Worm (Caenorhabditis elegans) whole organism, late embryonic: Measurements from ENCODE around the gene T23B7.3.

Experiments used
- F13H6.1 ChIP-seq: sonication (generic microtip); optimal IDR thresholded peaks from 2 replicates; lab custom pipeline; 2016; ENCODE audit warnings: missing genetic modification characterization, missing compliant biosample characterization
- Y22D7AL.16 ChIP-seq: sonication (generic microtip); optimal IDR thresholded peaks from 2 replicates; lab custom pipeline; 2016; ENCODE audit warnings: missing genetic modification characterization, missing compliant biosample characterization
- ama-1 ChIP-seq: fragments of 150-350 bp; optimal IDR thresholded peaks from 2 replicates; lab custom pipeline; 2014
- ceh-22 ChIP-seq: sonication (generic microtip); optimal IDR thresholded peaks from 2 replicates; lab custom pipeline; 2017; ENCODE audit warnings: missing biosample characterization, missing genetic modification characterization
- ceh-24 ChIP-seq: sonication (generic microtip); optimal IDR thresholded peaks from 2 replicates; lab custom pipeline; 2016; ENCODE audit warnings: mild to moderate bottlenecking, missing genetic modification characterization, missing compliant biosample characterization
- ets-4 ChIP-seq: sonication (generic microtip); optimal IDR thresholded peaks from 2 replicates; lab custom pipeline; 2016; ENCODE audit warnings: missing genetic modification characterization, missing compliant biosample characterization
- fkh-10 ChIP-seq: fragments of 150-350 bp; optimal IDR thresholded peaks from 2 replicates; lab custom pipeline; 2014; ENCODE audit warnings: missing biosample characterization, missing genetic modification reagents, missing genetic modification characterization
- hlh-13 ChIP-seq: fragments of 200-800 bp; sonication (Bioruptor generic); optimal IDR thresholded peaks from 2 replicates; lab custom pipeline; 2018; ENCODE audit warnings: mild to moderate bottlenecking, missing genetic modification characterization, missing compliant biosample characterization
- hlh-30 ChIP-seq: sonication (generic microtip); optimal IDR thresholded peaks from 2 replicates; lab custom pipeline; 2017; ENCODE audit warnings: antibody characterized with exemption, missing genetic modification characterization, missing compliant biosample characterization; ENCODE audit not compliant: insufficient read depth
- nfya-1 ChIP-seq: sonication (generic microtip); optimal IDR thresholded peaks from 2 replicates; lab custom pipeline; 2017; ENCODE audit warnings: missing genetic modification characterization, mild to moderate bottlenecking, missing compliant biosample characterization, antibody characterized with exemption, moderate library complexity
- pag-3 ChIP-seq: sonication (generic microtip); optimal IDR thresholded peaks from 2 replicates; lab custom pipeline; 2016; ENCODE audit warnings: missing compliant biosample characterization, missing genetic modification characterization, borderline replicate concordance
- pqm-1 ChIP-seq: sonication (generic microtip); optimal IDR thresholded peaks from 2 replicates; lab custom pipeline; 2016; ENCODE audit warnings: missing genetic modification characterization, missing compliant biosample characterization
- unc-3 ChIP-seq, 2 experiments: fragments of 200-800 bp in 1 of 2; sonication (Bioruptor generic) in 1 of 2; sonication (generic microtip) in 1 of 2; conservative IDR thresholded peaks in 1 of 2; optimal IDR thresholded peaks in 1 of 2; 2 replicates each; pipeline versions ENCODE4 v1.3.6 to Lab custom; 2016 to 2022; ENCODE audit warnings: missing compliant biosample characterization in 2 of 2, missing genetic modification characterization in 2 of 2, missing genetic modification reagents in 1 of 2
- unc-86 ChIP-seq: sonication (generic microtip); optimal IDR thresholded peaks from 2 replicates; lab custom pipeline; 2016; ENCODE audit warnings: missing genetic modification characterization, missing compliant biosample characterization

ce11 chrII:4870691-4871090 lies 20.7 kb downstream of the T23B7.3 start, which contains the start of gene col-20:
- TF ChIP-seq Y22D7AL.16 (tag; lab: Kevin White, UChicago) = no peak
- no peak for TF ChIP-seq unc-86
- TF ChIP-seq pag-3 (tag; lab: Kevin White, UChicago) = no peak
- no peak for TF ChIP-seq hlh-13
- TF ChIP-seq ama-1 = no peak
- TF ChIP-seq fkh-10 = no peak
- TF ChIP-seq pqm-1 = no peak
- no peak for TF ChIP-seq unc-3 (GFP tag; conservative IDR thresholded peaks at IDR 0.05; lab: Robert Waterston, UW)
- TF ChIP-seq unc-3 (tag; optimal IDR thresholded peaks at IDR 0.05; lab: Kevin White, UChicago) = no peak
- no peak for TF ChIP-seq ceh-22
- TF ChIP-seq hlh-30 (tag; lab: Kevin White, UChicago) = no peak
- TF ChIP-seq ceh-24 (tag; lab: Kevin White, UChicago) = no peak
- TF ChIP-seq nfya-1 (tag; lab: Kevin White, UChicago) = no peak
- TF ChIP-seq ets-4 (tag; lab: Kevin White, UChicago) = no peak
- no peak for TF ChIP-seq F13H6.1 (tag; lab: Kevin White, UChicago)
